Comparison of ENCODE assay signal across 5 fruit fly cellular contexts in the genomic region with DNA sequence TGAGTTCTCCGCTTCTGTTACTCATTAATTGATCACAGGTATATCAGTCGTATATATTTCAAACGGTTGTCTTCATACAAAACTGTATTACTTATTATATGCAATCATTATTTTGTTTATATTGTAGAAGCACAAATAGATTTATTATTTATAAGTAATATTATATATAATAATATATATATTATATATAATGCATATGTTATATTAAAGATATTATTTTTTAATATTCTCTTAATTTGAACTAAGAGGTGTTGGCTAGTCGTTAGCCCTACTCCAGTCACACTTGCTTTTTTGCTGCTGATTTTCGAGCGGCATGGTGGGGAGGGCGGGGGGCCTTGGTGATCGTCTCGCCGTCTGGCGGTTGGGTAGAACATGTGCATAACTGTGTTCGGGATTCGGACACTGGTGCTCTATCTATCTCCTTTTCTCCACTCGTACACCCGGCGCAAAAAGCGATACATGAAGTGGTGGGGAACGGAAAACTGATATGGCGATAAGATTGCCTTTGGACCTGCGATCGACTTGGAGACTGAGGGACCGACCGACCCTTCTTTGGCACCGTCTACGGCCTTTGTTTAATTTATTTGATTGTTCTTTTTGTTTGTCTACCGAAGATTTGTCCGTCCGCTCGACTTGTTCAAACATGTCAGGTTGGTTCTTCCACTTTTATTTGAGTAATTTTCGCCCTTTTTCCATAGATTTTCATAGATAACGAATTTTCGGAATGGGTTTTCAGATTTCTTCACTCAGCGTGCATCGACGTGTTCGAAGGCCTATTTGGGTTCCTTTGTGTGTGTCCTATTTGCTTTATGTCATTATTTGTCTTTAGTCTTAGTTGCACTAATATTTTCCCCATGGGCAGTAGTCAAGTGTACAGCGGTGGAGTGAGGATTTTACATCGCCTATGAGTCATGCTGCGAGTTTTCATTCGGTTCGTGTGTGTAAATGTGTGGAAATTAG.
TF ChIP-seq lines count a peak whose summit lies in the region.

No protein-coding gene starts in this region.

- no peak for TF ChIP-seq CTCF in whole organism, embryonic (GFP tag; optimal IDR thresholded peaks at IDR 0.05; lab: Kevin White, UChicago)

TF ChIP-seq in whole organism, 6 proteins besides CTCF, POLR2A, EP300 and RAD21:
- TF ChIP-seq pan (optimal IDR thresholded peaks at IDR 0.05; lab: Kevin White, UChicago) (peak; percentile 85), CG8478 (optimal IDR thresholded peaks at IDR 0.05; lab: Kevin White, UChicago) (no peak), Dll (optimal IDR thresholded peaks at IDR 0.05; lab: Kevin White, UChicago) (no peak)

TF ChIP-seq in whole organism, embryonic, 481 proteins besides CTCF, POLR2A, EP300 and RAD21 (continues in another document):
- TF ChIP-seq CG15011 (GFP tag; optimal IDR thresholded peaks at IDR 0.05; lab: Kevin White, UChicago) (peak; percentile 45), tll (GFP tag; optimal IDR thresholded peaks at IDR 0.05; lab: Kevin White, UChicago) (peak in 1 of 2 experiments; percentile 96), Deaf1 (tag; optimal IDR thresholded peaks at IDR 0.05; lab: Kevin White, UChicago) (peak; percentile 6), Stat92E (GFP tag; optimal IDR thresholded peaks at IDR 0.05; lab: Kevin White, UChicago) (peak in 1 of 3 experiments; percentile 59), CG10979 (tag; optimal IDR thresholded peaks at IDR 0.05; lab: Kevin White, UChicago) (peak; percentile 83), CG7963 (GFP tag; IDR thresholded peaks at IDR 0.05; lab: Robert Waterston, UW; ENCODE audit: partially characterized antibody) (no peak), hkb (optimal IDR thresholded peaks at IDR 0.05; lab: Kevin White, UChicago) (no peak), hkb (GFP tag; IDR thresholded peaks at IDR 0.05; lab: Robert Waterston, UW) (0 out of 2 replicates have a peak, but pooled peaks have one; percentile 18), CG10462 (GFP tag; optimal IDR thresholded peaks at IDR 0.05; lab: Kevin White, UChicago) (peak; percentile 8), row (GFP tag; IDR thresholded peaks at IDR 0.05; lab: Robert Waterston, UW) (peak; percentile 88), wor (GFP tag; IDR thresholded peaks at IDR 0.05; lab: Robert Waterston, UW) (peak; percentile 27; the same call in 1 of the 2 replicates), CG33557 (GFP tag; optimal IDR thresholded peaks at IDR 0.05; lab: Kevin White, UChicago) (peak; percentile 91), Usf (GFP tag; optimal IDR thresholded peaks at IDR 0.05; lab: Kevin White, UChicago) (peak; percentile 36), Tbp (GFP tag; optimal IDR thresholded peaks at IDR 0.05; lab: Kevin White, UChicago) (no peak), CG7839 (tag; optimal IDR thresholded peaks at IDR 0.05; lab: Kevin White, UChicago) (peak; percentile 77), CG17186 (GFP tag; optimal IDR thresholded peaks at IDR 0.05; lab: Kevin White, UChicago) (peak; percentile 29), CG9797 (GFP tag; optimal IDR thresholded peaks at IDR 0.05; lab: Kevin White, UChicago) (no peak), bsh (GFP tag; optimal IDR thresholded peaks at IDR 0.05; lab: Kevin White, UChicago) (peak; percentile 24 to 73)

TF ChIP-seq in whole organism, prepupa, 60 proteins besides CTCF, POLR2A, EP300 and RAD21 (continues in another document):
- no peak for TF ChIP-seq Ets21C (GFP tag; optimal IDR thresholded peaks at IDR 0.05; lab: Kevin White, UChicago)
- TF ChIP-seq Ets96B (tag; optimal IDR thresholded peaks at IDR 0.05; lab: Kevin White, UChicago) = peak; percentile 67
- TF ChIP-seq acj6 (GFP tag; optimal IDR thresholded peaks at IDR 0.05; lab: Kevin White, UChicago) = peak; percentile 31
- peak; percentile 35 for TF ChIP-seq pdm3 (GFP tag; optimal IDR thresholded peaks at IDR 0.05; lab: Kevin White, UChicago)
- peak; percentile 9 for TF ChIP-seq lz (GFP tag; optimal IDR thresholded peaks at IDR 0.05; lab: Kevin White, UChicago)
- TF ChIP-seq CG32006 (GFP tag; optimal IDR thresholded peaks at IDR 0.05; lab: Kevin White, UChicago) = peak; percentile 70
- peak; percentile 85 for TF ChIP-seq Eip78C (GFP tag; lab: Kevin White, UChicago)
- no peak for TF ChIP-seq vri (GFP tag; optimal IDR thresholded peaks at IDR 0.05; lab: Kevin White, UChicago)
- TF ChIP-seq CG6163 (GFP tag; IDR thresholded peaks at IDR 0.05; lab: Robert Waterston, UW) = 0 out of 3 replicates have a peak, but pooled peaks have one; percentile 5
- no peak for TF ChIP-seq Eip93F (GFP tag; optimal IDR thresholded peaks at IDR 0.05; lab: Kevin White, UChicago)
- TF ChIP-seq Blimp-1 (GFP tag; optimal IDR thresholded peaks at IDR 0.05; lab: Kevin White, UChicago) = peak; percentile 17
- peak; percentile 33 to 59 for TF ChIP-seq ss (GFP tag; optimal IDR thresholded peaks at IDR 0.05; lab: Kevin White, UChicago)
- peak; percentile 28 for TF ChIP-seq OdsH (GFP tag; optimal IDR thresholded peaks at IDR 0.05; lab: Kevin White, UChicago)
- TF ChIP-seq CG1621 (tag; optimal IDR thresholded peaks at IDR 0.05; lab: Kevin White, UChicago) = no peak
- TF ChIP-seq Met (GFP tag; optimal IDR thresholded peaks at IDR 0.05; lab: Kevin White, UChicago) = peak; percentile 45
- peak; percentile 2 for TF ChIP-seq dac (GFP tag; optimal IDR thresholded peaks at IDR 0.05; lab: Kevin White, UChicago)
- peak; percentile 44 for TF ChIP-seq CG10669 (GFP tag; optimal IDR thresholded peaks at IDR 0.05; lab: Kevin White, UChicago)
- peak; percentile 49 for TF ChIP-seq achi (GFP tag; optimal IDR thresholded peaks at IDR 0.05; lab: Kevin White, UChicago)
- TF ChIP-seq eg (GFP tag; IDR thresholded peaks at IDR 0.05; lab: Robert Waterston, UW) = no peak
- peak; percentile 8 for TF ChIP-seq CG11902 (GFP tag; optimal IDR thresholded peaks at IDR 0.05; lab: Kevin White, UChicago)

TF ChIP-seq in whole organism, pupa, 21 proteins besides CTCF, POLR2A, EP300 and RAD21:
- TF ChIP-seq CG15710 (tag; optimal IDR thresholded peaks at IDR 0.05; lab: Kevin White, UChicago) = peak; percentile 55
- peak; percentile 71 for TF ChIP-seq CG14655 (GFP tag; optimal IDR thresholded peaks at IDR 0.05; lab: Kevin White, UChicago)
- no peak for TF ChIP-seq CG12605 (GFP tag; IDR thresholded peaks at IDR 0.05; lab: Robert Waterston, UW)
- TF ChIP-seq CG9948 (tag; optimal IDR thresholded peaks at IDR 0.05; lab: Kevin White, UChicago) = peak; percentile 59
- no peak for TF ChIP-seq Ets98B (GFP tag; IDR thresholded peaks at IDR 0.05; lab: Robert Waterston, UW)
- no peak for TF ChIP-seq CG13204 (GFP tag; optimal IDR thresholded peaks at IDR 0.05; lab: Kevin White, UChicago)
- peak; percentile 2 for TF ChIP-seq Pif1A (GFP tag; optimal IDR thresholded peaks at IDR 0.05; lab: Kevin White, UChicago)
- TF ChIP-seq CG4496 (GFP tag; IDR thresholded peaks at IDR 0.05; lab: Robert Waterston, UW) = no peak
- no peak for TF ChIP-seq D1 (tag; optimal IDR thresholded peaks at IDR 0.05; lab: Kevin White, UChicago)
- no peak for TF ChIP-seq rn (GFP tag; IDR thresholded peaks at IDR 0.05; lab: Robert Waterston, UW)
- peak; percentile 45 for TF ChIP-seq CG8301 (tag; optimal IDR thresholded peaks at IDR 0.05; lab: Kevin White, UChicago)
- TF ChIP-seq CG32121 (GFP tag; IDR thresholded peaks at IDR 0.05; lab: Robert Waterston, UW) = no peak
- peak; percentile 70 for TF ChIP-seq Snoo (tag; optimal IDR thresholded peaks at IDR 0.05; lab: Kevin White, UChicago)
- no peak for TF ChIP-seq EcR (GFP tag; optimal IDR thresholded peaks at IDR 0.05; lab: Kevin White, UChicago)
- TF ChIP-seq fd96Ca (GFP tag; IDR thresholded peaks at IDR 0.05; lab: Robert Waterston, UW) = peak; percentile 43; the same call in 1 of the 3 replicates
- TF ChIP-seq gl (tag; optimal IDR thresholded peaks at IDR 0.05; lab: Kevin White, UChicago) = no peak
- TF ChIP-seq CG8159 (tag; optimal IDR thresholded peaks at IDR 0.05; lab: Kevin White, UChicago) = peak; percentile 78
- TF ChIP-seq Pif1B (GFP tag; optimal IDR thresholded peaks at IDR 0.05; lab: Kevin White, UChicago) = no peak
- TF ChIP-seq CG17806 (tag; optimal IDR thresholded peaks at IDR 0.05; lab: Kevin White, UChicago) = peak; percentile 55
- no peak for TF ChIP-seq CG10348 (GFP tag; IDR thresholded peaks at IDR 0.05; lab: Robert Waterston, UW)
- peak; percentile 11 for TF ChIP-seq CG34367 (tag; optimal IDR thresholded peaks at IDR 0.05; lab: Kevin White, UChicago)

TF ChIP-seq in whole organism, wandering third instar larva, 38 proteins besides CTCF, POLR2A, EP300 and RAD21 (continues in another document):
- TF ChIP-seq foxo (GFP tag; optimal IDR thresholded peaks at IDR 0.05; lab: Kevin White, UChicago) = peak in 1 of 2 experiments; percentile 58
- TF ChIP-seq GATAd (GFP tag; optimal IDR thresholded peaks at IDR 0.05; lab: Kevin White, UChicago) = no peak
- peak; percentile 23 for TF ChIP-seq dmrt93B (GFP tag; optimal IDR thresholded peaks at IDR 0.05; lab: Kevin White, UChicago)
- no peak for TF ChIP-seq brk (GFP tag; optimal IDR thresholded peaks at IDR 0.05; lab: Kevin White, UChicago)
- TF ChIP-seq Hnf4 (GFP tag; optimal IDR thresholded peaks at IDR 0.05; lab: Kevin White, UChicago) = no peak
- no peak for TF ChIP-seq usp (GFP tag; optimal IDR thresholded peaks at IDR 0.05; lab: Kevin White, UChicago)
- TF ChIP-seq CG9705 (GFP tag; optimal IDR thresholded peaks at IDR 0.05; lab: Kevin White, UChicago) = no peak
- TF ChIP-seq br (GFP tag; optimal IDR thresholded peaks at IDR 0.05; lab: Kevin White, UChicago) = no peak
- no peak for TF ChIP-seq sv (GFP tag; optimal IDR thresholded peaks at IDR 0.05; lab: Kevin White, UChicago)
- peak; percentile 20 for TF ChIP-seq fru (GFP tag; optimal IDR thresholded peaks at IDR 0.05; lab: Kevin White, UChicago)
- no peak for TF ChIP-seq Abd-B (GFP tag; optimal IDR thresholded peaks at IDR 0.05; lab: Kevin White, UChicago)
- TF ChIP-seq N (GFP tag; optimal IDR thresholded peaks at IDR 0.05; lab: Kevin White, UChicago) = no peak
- no peak for TF ChIP-seq CrebA (GFP tag; optimal IDR thresholded peaks at IDR 0.05; lab: Kevin White, UChicago; ENCODE audit: borderline replicate concordance)
- TF ChIP-seq Hr83 (GFP tag; optimal IDR thresholded peaks at IDR 0.05; lab: Kevin White, UChicago; ENCODE audit: poor library complexity, severe bottlenecking) = no peak
- no peak for TF ChIP-seq lola (GFP tag; optimal IDR thresholded peaks at IDR 0.05; lab: Kevin White, UChicago)
- TF ChIP-seq HLH106 (tag; optimal IDR thresholded peaks at IDR 0.05; lab: Kevin White, UChicago) = peak; percentile 66
- TF ChIP-seq psq (GFP tag; optimal IDR thresholded peaks at IDR 0.05; lab: Kevin White, UChicago) = peak; percentile 74
- TF ChIP-seq Vsx2 (GFP tag; optimal IDR thresholded peaks at IDR 0.05; lab: Kevin White, UChicago; ENCODE audit: partially characterized antibody) = no peak
- no peak for TF ChIP-seq Dif (GFP tag; optimal IDR thresholded peaks at IDR 0.05; lab: Kevin White, UChicago; ENCODE audit: partially characterized antibody)
- no peak for TF ChIP-seq Rel (GFP tag; optimal IDR thresholded peaks at IDR 0.05; lab: Kevin White, UChicago)
- TF ChIP-seq Rel (tag; optimal IDR thresholded peaks at IDR 0.05; lab: Kevin White, UChicago) = peak; percentile 16
- peak; percentile 5 for TF ChIP-seq ey (GFP tag; optimal IDR thresholded peaks at IDR 0.05; lab: Kevin White, UChicago)
- TF ChIP-seq dl (GFP tag; optimal IDR thresholded peaks at IDR 0.05; lab: Kevin White, UChicago; ENCODE audit: insufficient read depth in 1 of 2, partially characterized antibody in 2 of 2) = no peak
